Worm (Caenorhabditis elegans): Measurements from ENCODE around the gene puf-9.

The puf-9 gene

ce11 chrX:5890080-5890479 is 48.7 kb downstream of the puf-9 start, which contains the start of gene F49E10.2:
Gene F49E10.2, plus strand, starts transcription at chrX:5890380.
- TF ChIP-seq ceh-19 (GFP tag; optimal IDR thresholded peaks at IDR 0.05) = no peak
- TF ChIP-seq ceh-18 (tag; optimal IDR thresholded peaks at IDR 0.05) = no peak
- TF ChIP-seq pag-3 (tag; optimal IDR thresholded peaks at IDR 0.05; ENCODE audit: borderline replicate concordance) = no peak
- no peak for TF ChIP-seq dve-1 (tag; optimal IDR thresholded peaks at IDR 0.05)
- no peak for TF ChIP-seq F13H6.1 (tag; optimal IDR thresholded peaks at IDR 0.05)
- no peak for TF ChIP-seq pros-1 (tag; optimal IDR thresholded peaks at IDR 0.05)
- no peak for TF ChIP-seq elt-4 (tag; optimal IDR thresholded peaks at IDR 0.05)
- no peak for TF ChIP-seq hlh-8 (tag; optimal IDR thresholded peaks at IDR 0.05)
- TF ChIP-seq ceh-48 (tag; optimal IDR thresholded peaks at IDR 0.05) = no peak
- no peak for TF ChIP-seq rnt-1 (tag; optimal IDR thresholded peaks at IDR 0.05)
